Fruit fly (Drosophila melanogaster) ovary, adult (tissue): ENCODE data around the gene CG5810.

Experiments
- CG17801 ChIP-seq: fragments of 200-800 bp; optimal IDR thresholded peaks from 2 replicates; lab custom pipeline; 2019; ENCODE audit warnings: missing biosample characterization, mild to moderate bottlenecking, missing genetic modification characterization, moderate library complexity; ENCODE audit not compliant: partially characterized antibody

CG5810 gene

DNA sequence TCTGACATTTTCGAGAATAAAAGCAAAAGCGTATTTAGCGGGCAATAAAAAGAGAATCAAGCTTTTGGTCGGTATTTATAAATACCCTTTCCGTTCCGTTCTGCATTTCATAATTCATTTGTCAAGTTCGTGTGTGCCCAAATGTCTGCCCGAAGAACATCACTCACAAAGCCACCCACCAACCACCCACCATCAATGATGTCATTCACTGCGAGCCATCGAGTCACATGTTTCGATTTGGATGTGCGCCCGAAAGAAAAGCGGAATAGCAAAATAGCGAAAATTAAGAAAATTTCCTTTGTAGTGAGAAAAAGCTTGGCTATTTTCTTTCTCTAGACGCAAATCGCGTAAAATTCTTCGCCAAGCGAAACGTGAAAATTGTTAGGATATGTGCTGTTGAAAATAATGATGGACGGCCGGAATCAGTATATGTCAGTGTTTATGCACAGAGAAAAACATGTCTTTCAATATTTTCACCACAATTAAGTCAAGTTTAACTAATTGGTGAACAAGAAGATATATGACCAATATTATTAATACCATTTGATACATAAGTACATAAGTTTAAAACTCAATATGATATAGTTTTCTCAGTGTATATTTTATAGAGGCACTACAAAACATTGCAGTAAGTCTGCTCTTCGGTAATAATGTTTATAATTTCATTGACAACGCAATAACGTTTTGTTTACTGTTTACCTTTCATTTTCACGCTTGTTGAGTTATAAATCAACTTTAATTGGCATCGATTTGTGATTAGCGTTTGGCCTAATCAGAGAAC is 12.3 kb upstream of the CG5810 start:
- TF ChIP-seq CG17801 (GFP tag; lab: Kevin White, UChicago): peak; percentile 43

dm6 chr3R:21152856-21153278 is 10.7 kb upstream of the CG5810 start:
- peak; percentile 99 for TF ChIP-seq CG17801 (GFP tag; lab: Kevin White, UChicago)

dm6 chr3R:21154130-21154529 is 9.4 kb upstream of the CG5810 start:
- TF ChIP-seq CG17801 (GFP tag; lab: Kevin White, UChicago): no peak

dm6 chr3R:21155931-21156488 is 7.6 kb upstream of the CG5810 start:
- no peak for TF ChIP-seq CG17801 (GFP tag; lab: Kevin White, UChicago)

- peak; percentile 64 for TF ChIP-seq CG17801 (GFP tag; lab: Kevin White, UChicago)
These were observed 6.8 kb upstream of the CG5810 start for dm6 chr3R:21156572-21157480.

DNA sequence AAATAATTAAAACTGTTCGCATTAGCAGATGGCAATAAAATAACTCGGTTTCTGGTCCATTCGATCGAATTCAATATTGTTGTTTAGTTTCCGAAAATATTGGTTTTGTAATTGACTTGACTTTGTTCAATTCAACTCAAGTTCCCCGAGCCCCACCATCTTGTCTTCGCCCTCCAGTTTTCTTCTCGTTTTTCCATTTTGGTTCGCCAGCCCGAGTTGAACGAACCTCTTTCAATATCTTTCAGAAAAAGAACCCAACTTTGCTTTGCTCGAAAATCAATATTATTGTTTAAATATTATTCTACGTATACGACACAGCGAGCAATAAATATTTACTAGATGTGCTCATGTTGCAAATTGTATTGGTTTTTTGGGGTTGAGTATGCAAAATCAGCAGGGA is 4.9 kb upstream of the CG5810 start:
- no peak for TF ChIP-seq CG17801 (GFP tag; lab: Kevin White, UChicago)

- no peak for TF ChIP-seq CG17801 (GFP tag; lab: Kevin White, UChicago)
These were observed 2.5 kb upstream of the CG5810 start, which contains the start of gene cDIP for dm6 chr3R:21161042-21161532. TSS of gene cDIP (minus strand) at chr3R:21161092.

DNA sequence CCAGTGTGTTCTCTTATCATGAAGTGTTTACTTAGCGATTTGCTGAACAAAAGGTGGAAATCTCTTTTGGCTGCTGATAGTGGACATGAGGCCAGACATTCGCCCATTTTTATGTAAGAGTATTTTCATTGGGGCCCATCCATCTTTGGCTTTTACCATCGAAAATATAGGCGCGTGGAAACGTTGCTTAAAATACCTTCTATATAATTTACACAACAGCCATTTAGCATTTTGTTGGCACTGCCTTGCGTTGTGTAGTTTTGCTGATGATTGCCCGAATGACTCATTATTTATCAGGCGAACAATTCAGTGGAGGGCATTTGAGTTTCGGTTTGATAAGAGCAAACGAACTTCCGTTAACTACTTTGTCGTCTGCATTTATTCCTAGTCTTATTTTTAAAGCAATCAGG is 2.0 kb upstream of the CG5810 start:
- TF ChIP-seq CG17801 (GFP tag; lab: Kevin White, UChicago): no peak

DNA sequence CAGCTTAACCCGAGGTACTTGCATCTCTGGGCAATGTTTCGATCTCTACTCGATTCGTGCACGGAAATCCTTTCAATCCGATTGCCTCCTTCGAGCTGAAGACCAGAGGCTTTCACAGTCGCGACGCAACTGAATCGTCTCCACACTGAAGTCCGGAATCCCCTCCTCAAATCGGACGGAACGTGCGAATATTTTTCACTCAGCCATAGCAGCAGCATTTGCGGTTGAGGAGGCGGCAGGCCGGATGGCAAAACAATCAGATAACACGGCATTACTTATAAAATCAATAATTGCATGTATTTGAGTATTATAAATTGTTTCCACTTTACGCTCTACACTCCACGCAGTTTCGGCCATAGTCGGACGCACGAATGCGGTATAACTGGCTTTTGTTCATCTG is 4.5 kb downstream of the CG5810 start, which contains the start of gene Snmp1:
Snmp1 (minus strand) TSS at position 101 of the 400 bp plus-strand sequence.
- TF ChIP-seq CG17801 (GFP tag; lab: Kevin White, UChicago): no peak

dm6 chr3R:21169525-21170149 is 6.1 kb downstream of the CG5810 start:
- peak; percentile 52 for TF ChIP-seq CG17801 (GFP tag; lab: Kevin White, UChicago)

- TF ChIP-seq CG17801 (GFP tag; lab: Kevin White, UChicago): no peak
These were observed 13.1 kb downstream of the CG5810 start for dm6 chr3R:21176663-21177145.

- TF ChIP-seq CG17801 (GFP tag; lab: Kevin White, UChicago): no peak
These were observed 16.2 kb downstream of the CG5810 start for dm6 chr3R:21179592-21180390.

- TF ChIP-seq CG17801 (GFP tag; lab: Kevin White, UChicago): no peak
These were observed 16.8 kb downstream of the CG5810 start for dm6 chr3R:21180391-21180796.
